Worm (Caenorhabditis elegans): ENCODE measurements around the gene F39C12.1.

- no peak for TF ChIP-seq ztf-11 (tag; optimal IDR thresholded peaks at IDR 0.05)
- TF ChIP-seq snpc-4 (tag; optimal IDR thresholded peaks at IDR 0.05): no peak
- TF ChIP-seq elt-3 (tag; optimal IDR thresholded peaks at IDR 0.05): no peak
- no peak for TF ChIP-seq unc-120 (tag; optimal IDR thresholded peaks at IDR 0.05; ENCODE audit: poor library complexity, severe bottlenecking)
- TF ChIP-seq M03D4.4 (tag; optimal IDR thresholded peaks at IDR 0.05): no peak
- TF ChIP-seq nhr-237 (tag; optimal IDR thresholded peaks at IDR 0.05): no peak
- no peak for TF ChIP-seq sem-2 (GFP tag; optimal IDR thresholded peaks at IDR 0.05)
- TF ChIP-seq unc-39 (tag; optimal IDR thresholded peaks at IDR 0.05): no peak
- TF ChIP-seq unc-62 (GFP tag; optimal IDR thresholded peaks at IDR 0.05): no peak
- no peak for TF ChIP-seq pha-4 (tag; optimal IDR thresholded peaks at IDR 0.05)
- TF ChIP-seq blmp-1 (tag; optimal IDR thresholded peaks at IDR 0.05): no peak
- no peak for TF ChIP-seq ham-2 (GFP tag; optimal IDR thresholded peaks at IDR 0.05)
- TF ChIP-seq mab-5 (tag; optimal IDR thresholded peaks at IDR 0.05): no peak
- no peak for TF ChIP-seq ces-1 (GFP tag; optimal IDR thresholded peaks at IDR 0.05)
These were observed 12.3 kb downstream of the F39C12.1 start for ce11 chrX:4840653-4841052.
